Fruit fly (Drosophila melanogaster): Measurements from ENCODE around the gene CG9743.

The CG9743 gene

DNA sequence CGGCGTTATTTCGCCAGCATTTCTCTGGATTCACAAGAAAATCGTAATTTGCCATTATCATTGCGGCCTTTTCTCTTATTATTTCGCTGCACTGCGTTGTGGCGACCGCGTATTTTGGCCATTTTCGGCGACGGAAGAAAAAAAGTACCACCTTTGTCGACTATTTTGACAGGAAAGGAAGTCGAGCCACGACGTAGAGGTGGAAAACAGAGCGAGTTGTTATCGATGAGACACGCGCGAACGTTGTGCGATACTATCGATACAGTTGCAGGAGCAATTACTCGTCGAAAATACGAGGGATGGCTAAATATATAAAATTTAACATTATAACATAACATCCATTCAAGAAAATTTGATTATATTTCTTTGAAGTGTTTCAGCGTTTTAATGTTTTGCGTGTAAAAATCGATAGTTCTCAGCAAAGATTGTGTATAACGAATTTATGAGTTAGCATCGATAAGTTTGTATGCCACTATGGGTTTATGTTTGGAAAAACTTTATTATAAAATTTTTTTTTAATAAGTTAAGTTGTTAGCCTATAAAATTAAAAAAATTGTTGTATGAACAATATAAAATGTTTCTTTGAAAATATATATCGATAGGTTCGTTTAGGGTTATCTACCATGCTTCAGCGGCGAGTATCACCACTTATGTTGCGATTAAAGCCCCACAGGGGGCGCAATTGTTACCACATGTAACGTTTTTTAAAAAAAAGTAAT, 6.1 kb upstream of the CG9743 start, which contains the start of gene RpS7 (continued):
- TF ChIP-seq mirr (GFP tag; optimal IDR thresholded peaks at IDR 0.05), result peak; percentile 89
- peak; percentile 60 for TF ChIP-seq CG11723 (GFP tag; optimal IDR thresholded peaks at IDR 0.05)
- peak; percentile 1 for TF ChIP-seq CG3838 (GFP tag; optimal IDR thresholded peaks at IDR 0.05)
- TF ChIP-seq CG10321 (GFP tag; IDR thresholded peaks at IDR 0.05), result peak; percentile 39; the same call in 1 of the 2 replicates
- TF ChIP-seq bab2 (GFP tag; optimal IDR thresholded peaks at IDR 0.05), result peak; percentile 23
- peak; percentile 30 for TF ChIP-seq disco-r (GFP tag; optimal IDR thresholded peaks at IDR 0.05)
- TF ChIP-seq Dip2 (GFP tag; IDR thresholded peaks at IDR 0.05), result no peak
- peak; percentile 27 for TF ChIP-seq CG8290 (GFP tag; optimal IDR thresholded peaks at IDR 0.05)
- TF ChIP-seq CG8290 (tag; optimal IDR thresholded peaks at IDR 0.05), result peak; percentile 8 to 79
- no peak for TF ChIP-seq pnt (GFP tag; optimal IDR thresholded peaks at IDR 0.05)
- TF ChIP-seq Scr (GFP tag; IDR thresholded peaks at IDR 0.05; ENCODE audit: partially characterized antibody), result peak; percentile 99
- peak; percentile 56 for TF ChIP-seq CG9817 (tag; optimal IDR thresholded peaks at IDR 0.05)
- TF ChIP-seq esg (GFP tag; conservative IDR thresholded peaks at IDR 0.05), result 0 out of 2 replicates have a peak, but pooled peaks have one; percentile 8
- TF ChIP-seq CG13894 (tag; optimal IDR thresholded peaks at IDR 0.05), result peak; percentile 72
- peak; percentile 70 for TF ChIP-seq CG18619 (GFP tag; optimal IDR thresholded peaks at IDR 0.05)
- peak; percentile 76 for TF ChIP-seq CG6854 (GFP tag; optimal IDR thresholded peaks at IDR 0.05)
- TF ChIP-seq CG2199 (GFP tag; IDR thresholded peaks at IDR 0.05), result peak; percentile 75; the same call in 1 of the 3 replicates
- TF ChIP-seq wdn (GFP tag; IDR thresholded peaks at IDR 0.05), result peak; percentile 47; the same call in 1 of the 2 replicates
- TF ChIP-seq Aef1 (GFP tag; IDR thresholded peaks at IDR 0.05), result peak; percentile 48; the same call in 2 of the 3 replicates
- TF ChIP-seq knrl (GFP tag; IDR thresholded peaks at IDR 0.05; ENCODE audit: partially characterized antibody), result peak; percentile 99
- peak; percentile 50; the same call in 1 of the 2 replicates for TF ChIP-seq Ada2b (GFP tag; IDR thresholded peaks at IDR 0.05)
- TF ChIP-seq exex (tag; optimal IDR thresholded peaks at IDR 0.05), result peak; percentile 39
- peak; percentile 34 for TF ChIP-seq jumu (GFP tag; optimal IDR thresholded peaks at IDR 0.05)
- TF ChIP-seq slou (GFP tag; optimal IDR thresholded peaks at IDR 0.05), result peak; percentile 23
- TF ChIP-seq CG5180 (GFP tag; optimal IDR thresholded peaks at IDR 0.05), result peak; percentile 69
- peak; percentile 83 for TF ChIP-seq Awh (GFP tag; IDR thresholded peaks at IDR 0.05)
- TF ChIP-seq CG6175 (GFP tag; IDR thresholded peaks at IDR 0.05), result peak; percentile 67; the same call in 1 of the 3 replicates
- peak; percentile 61 for TF ChIP-seq CG30403 (GFP tag; optimal IDR thresholded peaks at IDR 0.05)
- peak; percentile 78 for TF ChIP-seq H2.0 (GFP tag; IDR thresholded peaks at IDR 0.05)
- TF ChIP-seq E2f1 (GFP tag; IDR thresholded peaks at IDR 0.05), result peak; percentile 62
- TF ChIP-seq CG16779 (GFP tag; IDR thresholded peaks at IDR 0.05), result peak; percentile 53; the same call in 1 of the 2 replicates
- peak; percentile 80 for TF ChIP-seq CG11085 (GFP tag; IDR thresholded peaks at IDR 0.05)
- TF ChIP-seq CG7271 (tag; optimal IDR thresholded peaks at IDR 0.05), result peak; percentile 74
- TF ChIP-seq crol (GFP tag; IDR thresholded peaks at IDR 0.05), result 0 out of 2 replicates have a peak, but pooled peaks have one; percentile 24
- peak; percentile 49 for TF ChIP-seq CG10147 (GFP tag; optimal IDR thresholded peaks at IDR 0.05)
- TF ChIP-seq gce (GFP tag; IDR thresholded peaks at IDR 0.05), result peak; percentile 59; the same call in 1 of the 3 replicates
- no peak for TF ChIP-seq cad (GFP tag; optimal IDR thresholded peaks at IDR 0.05)
- peak; percentile 83 for TF ChIP-seq ase (GFP tag; IDR thresholded peaks at IDR 0.05)
- peak; percentile 57; the same call in 1 of the 2 replicates for TF ChIP-seq CG43689 (GFP tag; IDR thresholded peaks at IDR 0.05)
- TF ChIP-seq D19B (GFP tag; optimal IDR thresholded peaks at IDR 0.05), result peak; percentile 28
- no peak for TF ChIP-seq CG3065 (GFP tag; optimal IDR thresholded peaks at IDR 0.05)
- peak; percentile 89 for TF ChIP-seq hbn (GFP tag; IDR thresholded peaks at IDR 0.05; ENCODE audit: partially characterized antibody)
- no peak for TF ChIP-seq aop (GFP tag; IDR thresholded peaks at IDR 0.05)
- TF ChIP-seq pfk (GFP tag; optimal IDR thresholded peaks at IDR 0.05), result peak; percentile 71
- peak; percentile 44; the same call in 1 of the 2 replicates for TF ChIP-seq E2f2 (GFP tag; IDR thresholded peaks at IDR 0.05)
- TF ChIP-seq Ptx1 (GFP tag; IDR thresholded peaks at IDR 0.05), result peak; percentile 56
- TF ChIP-seq org-1 (GFP tag; optimal IDR thresholded peaks at IDR 0.05), result peak; percentile 65
- TF ChIP-seq Sry-δ (GFP tag; optimal IDR thresholded peaks at IDR 0.05), result peak; percentile 93
- no peak for TF ChIP-seq jing (GFP tag; optimal IDR thresholded peaks at IDR 0.05)
- TF ChIP-seq Spps (tag; optimal IDR thresholded peaks at IDR 0.05), result peak; percentile 52

Measured in whole organism, embryonic.